Fruit fly (Drosophila melanogaster) whole organism, embryonic: Measurements from ENCODE around the gene tex.

Source experiments
- Atf6 ChIP-seq: fragments of 200-800 bp; sonication (Bioruptor generic); IDR thresholded peaks from 2 replicates; pipeline ENCODE4 v1.3.6; 2022; ENCODE audit warnings: missing biosample characterization, missing genetic modification characterization
- BtbVII ChIP-seq: fragments of 200-800 bp; sonication (Bioruptor generic); optimal IDR thresholded peaks from 3 replicates; lab custom pipeline; 2017; ENCODE audit warnings: missing biosample characterization, mild to moderate bottlenecking, missing genetic modification characterization
- CG10267 ChIP-seq: fragments of 200-800 bp; sonication (Bioruptor generic); optimal IDR thresholded peaks from 2 replicates; lab custom pipeline; 2018; ENCODE audit warnings: missing biosample characterization, mild to moderate bottlenecking, missing genetic modification characterization, moderate library complexity
- CG10274 ChIP-seq: fragments of 200-800 bp; sonication (Bioruptor generic); optimal IDR thresholded peaks from 3 replicates; lab custom pipeline; 2017; ENCODE audit warnings: missing biosample characterization, mild to moderate bottlenecking, missing genetic modification characterization
- CG10979 ChIP-seq: fragments of 200-800 bp; sonication (Bioruptor generic); optimal IDR thresholded peaks from 2 replicates; lab custom pipeline; 2018; ENCODE audit warnings: missing biosample characterization, mild to moderate bottlenecking, missing genetic modification characterization, moderate library complexity
- CG11247 ChIP-seq: fragments of 200-800 bp; sonication (Bioruptor generic); IDR thresholded peaks from 2 replicates; pipeline ENCODE4 v1.3.6; 2022; ENCODE audit warnings: missing biosample characterization, missing genetic modification characterization
- CG11504 ChIP-seq: fragments of 200-800 bp; sonication (Bioruptor generic); optimal IDR thresholded peaks from 3 replicates; lab custom pipeline; 2019; ENCODE audit warnings: missing biosample characterization, mild to moderate bottlenecking, missing genetic modification characterization, moderate library complexity
- CG12155 ChIP-seq: fragments of 200-800 bp; sonication (Bioruptor generic); optimal IDR thresholded peaks from 3 replicates; lab custom pipeline; 2016; ENCODE audit warnings: missing biosample characterization, missing genetic modification characterization
- CG12391 ChIP-seq: fragments of 200-800 bp; sonication (Bioruptor generic); optimal IDR thresholded peaks from 3 replicates; lab custom pipeline; 2018; ENCODE audit warnings: missing biosample characterization, mild to moderate bottlenecking, missing genetic modification characterization, moderate library complexity
- CG13123 ChIP-seq: fragments of 200-800 bp; sonication (Bioruptor generic); optimal IDR thresholded peaks from 2 replicates; lab custom pipeline; 2016; ENCODE audit warnings: missing biosample characterization, missing genetic modification characterization
- CG14710 ChIP-seq: fragments of 200-800 bp; sonication (Bioruptor generic); optimal IDR thresholded peaks from 3 replicates; lab custom pipeline; 2019; ENCODE audit warnings: missing biosample characterization, mild to moderate bottlenecking, missing genetic modification characterization, moderate library complexity
- CG15601 ChIP-seq: fragments of 200-800 bp; sonication (Bioruptor generic); optimal IDR thresholded peaks from 3 replicates; lab custom pipeline; 2019; ENCODE audit warnings: missing biosample characterization, mild to moderate bottlenecking, missing genetic modification characterization, moderate library complexity
- CG15696 ChIP-seq: fragments of 200-800 bp; sonication (Bioruptor generic); optimal IDR thresholded peaks from 2 replicates; lab custom pipeline; 2019; ENCODE audit warnings: missing biosample characterization, mild to moderate bottlenecking, missing genetic modification characterization, moderate library complexity
- CG2889 ChIP-seq: fragments of 200-800 bp; sonication (Bioruptor generic); IDR thresholded peaks from 3 replicates; pipeline ENCODE4 v1.3.6; 2022; ENCODE audit warnings: missing biosample characterization, missing genetic modification characterization
- CG31441 ChIP-seq: fragments of 200-800 bp; sonication (Bioruptor generic); IDR thresholded peaks from 2 replicates; pipeline ENCODE4 v1.3.6; 2022; ENCODE audit warnings: missing biosample characterization, missing genetic modification characterization
- CG34376 ChIP-seq: fragments of 200-800 bp; sonication (Bioruptor generic); optimal IDR thresholded peaks from 2 replicates; lab custom pipeline; 2018; ENCODE audit warnings: missing biosample characterization, mild to moderate bottlenecking, missing genetic modification characterization
- CG3847 ChIP-seq: fragments of 200-800 bp; sonication (Bioruptor generic); IDR thresholded peaks from 2 replicates; pipeline ENCODE4 v1.3.6; 2022; ENCODE audit warnings: missing biosample characterization, missing genetic modification characterization
- CG4424 ChIP-seq: fragments of 200-800 bp; sonication (Bioruptor generic); optimal IDR thresholded peaks from 3 replicates; lab custom pipeline; 2016; ENCODE audit warnings: missing biosample characterization, missing genetic modification characterization
- CG4820 ChIP-seq: fragments of 200-800 bp; sonication (Bioruptor generic); optimal IDR thresholded peaks from 3 replicates; lab custom pipeline; 2016; ENCODE audit warnings: missing biosample characterization, missing genetic modification characterization
- CG5953 ChIP-seq: fragments of 200-800 bp; sonication (Bioruptor generic); IDR thresholded peaks from 2 replicates; pipeline ENCODE4 v1.3.6; 2022; ENCODE audit warnings: missing biosample characterization, missing genetic modification characterization
- CG6272 ChIP-seq: fragments of 200-800 bp; sonication (Bioruptor generic); IDR thresholded peaks from 2 replicates; pipeline ENCODE4 v1.3.6; 2022; ENCODE audit warnings: missing biosample characterization, missing genetic modification characterization
- CG6689 ChIP-seq: fragments of 200-800 bp; sonication (Bioruptor generic); IDR thresholded peaks from 2 replicates; pipeline ENCODE4 v1.3.6; 2022; ENCODE audit warnings: missing biosample characterization, missing genetic modification characterization
- CG7839 ChIP-seq: fragments of 200-800 bp; sonication (Bioruptor generic); optimal IDR thresholded peaks from 3 replicates; lab custom pipeline; 2018; ENCODE audit warnings: missing biosample characterization, mild to moderate bottlenecking, missing genetic modification characterization, moderate library complexity
- CG7963 ChIP-seq: fragments of 200-800 bp; sonication (Bioruptor generic); IDR thresholded peaks from 3 replicates; pipeline ENCODE4 v1.3.6; 2022; ENCODE audit warnings: missing biosample characterization, missing genetic modification characterization; ENCODE audit not compliant: partially characterized antibody
- CG8388 ChIP-seq: fragments of 200-800 bp; sonication (Bioruptor generic); optimal IDR thresholded peaks from 2 replicates; lab custom pipeline; 2019; ENCODE audit warnings: missing biosample characterization, mild to moderate bottlenecking, missing genetic modification characterization, moderate library complexity
- CG8924 ChIP-seq: fragments of 200-800 bp; optimal IDR thresholded peaks from 3 replicates; lab custom pipeline; 2019; ENCODE audit warnings: missing biosample characterization, mild to moderate bottlenecking, missing genetic modification characterization, moderate library complexity
- CG9797 ChIP-seq: fragments of 200-800 bp; sonication (Bioruptor generic); optimal IDR thresholded peaks from 3 replicates; lab custom pipeline; 2018; ENCODE audit warnings: missing biosample characterization, mild to moderate bottlenecking, missing genetic modification characterization
- CoRest ChIP-seq: fragments of 200-800 bp; sonication (Bioruptor generic); optimal IDR thresholded peaks from 3 replicates; lab custom pipeline; 2018; ENCODE audit warnings: missing biosample characterization, mild to moderate bottlenecking, missing genetic modification characterization, moderate library complexity
- D19A ChIP-seq: fragments of 200-800 bp; optimal IDR thresholded peaks from 3 replicates; lab custom pipeline; 2019; ENCODE audit warnings: missing biosample characterization, mild to moderate bottlenecking, missing genetic modification characterization, moderate library complexity
- Doc2 ChIP-seq: fragments of 200-800 bp; sonication (Bioruptor generic); IDR thresholded peaks from 2 replicates; pipeline ENCODE4 v1.3.6; 2022; ENCODE audit warnings: missing biosample characterization, missing genetic modification characterization
- Drgx ChIP-seq: fragments of 200-800 bp; sonication (Bioruptor generic); IDR thresholded peaks from 2 replicates; pipeline ENCODE4 v1.3.6; 2022; ENCODE audit warnings: missing biosample characterization, missing genetic modification characterization
- E2f2 ChIP-seq: fragments of 200-800 bp; sonication (Bioruptor generic); IDR thresholded peaks from 2 replicates; pipeline ENCODE4 v1.3.6; 2022; ENCODE audit warnings: missing biosample characterization, missing genetic modification characterization
- MBD-R2 ChIP-seq: fragments of 200-800 bp; sonication (Bioruptor generic); IDR thresholded peaks from 2 replicates; pipeline ENCODE4 v1.3.6; 2022; ENCODE audit warnings: missing biosample characterization, missing genetic modification characterization
- Myb ChIP-seq: fragments of 200-800 bp; sonication (Bioruptor generic); optimal IDR thresholded peaks from 2 replicates; lab custom pipeline; 2016; ENCODE audit warnings: missing biosample characterization, missing genetic modification characterization
- NK7.1 ChIP-seq: fragments of 200-800 bp; sonication (Bioruptor generic); optimal IDR thresholded peaks from 3 replicates; lab custom pipeline; 2016; ENCODE audit warnings: missing biosample characterization, missing genetic modification characterization
- PHDP ChIP-seq: fragments of 200-800 bp; sonication (Bioruptor generic); optimal IDR thresholded peaks from 3 replicates; lab custom pipeline; 2018; ENCODE audit warnings: missing biosample characterization, mild to moderate bottlenecking, missing genetic modification characterization, moderate library complexity
- Ssrp ChIP-seq: fragments of 200-800 bp; sonication (Bioruptor generic); optimal IDR thresholded peaks from 2 replicates; lab custom pipeline; 2018; ENCODE audit warnings: missing biosample characterization, mild to moderate bottlenecking, missing genetic modification characterization, moderate library complexity
- bsh ChIP-seq, 2 experiments: fragments of 200-800 bp; sonication (Bioruptor generic); optimal IDR thresholded peaks; 2 replicates each; lab custom pipeline; 2017 to 2018; ENCODE audit warnings: mild to moderate bottlenecking in 2 of 2, missing biosample characterization in 2 of 2, missing genetic modification characterization in 2 of 2, moderate library complexity in 1 of 2
- dm ChIP-seq: fragments of 200-800 bp; sonication (Bioruptor generic); optimal IDR thresholded peaks from 3 replicates; lab custom pipeline; 2016; ENCODE audit warnings: missing biosample characterization, missing genetic modification characterization
- dpn ChIP-seq, 2 experiments: fragments of 200-800 bp; sonication (Bioruptor generic); optimal IDR thresholded peaks; 3 replicates each; lab custom pipeline; 2016; ENCODE audit warnings: missing biosample characterization in 2 of 2, missing genetic modification characterization in 2 of 2
- exex ChIP-seq: fragments of 200-800 bp; sonication (Bioruptor generic); optimal IDR thresholded peaks from 4 replicates; lab custom pipeline; 2018; ENCODE audit warnings: missing biosample characterization, mild to moderate bottlenecking, missing genetic modification characterization, moderate library complexity
- fd96Cb ChIP-seq: fragments of 200-800 bp; sonication (Bioruptor generic); optimal IDR thresholded peaks from 2 replicates; lab custom pipeline; 2018; ENCODE audit warnings: missing biosample characterization, mild to moderate bottlenecking, missing genetic modification characterization, moderate library complexity
- grau ChIP-seq: fragments of 200-800 bp; optimal IDR thresholded peaks from 3 replicates; lab custom pipeline; 2019; ENCODE audit warnings: missing biosample characterization, mild to moderate bottlenecking, missing genetic modification characterization, moderate library complexity
- her ChIP-seq: fragments of 200-800 bp; sonication (Bioruptor generic); optimal IDR thresholded peaks from 2 replicates; lab custom pipeline; 2016; ENCODE audit warnings: missing biosample characterization, missing genetic modification characterization
- maf-S ChIP-seq: fragments of 200-800 bp; sonication (Bioruptor generic); optimal IDR thresholded peaks from 2 replicates; lab custom pipeline; 2016; ENCODE audit warnings: missing biosample characterization, missing genetic modification characterization
- phol ChIP-seq: fragments of 200-800 bp; sonication (Bioruptor generic); optimal IDR thresholded peaks from 3 replicates; lab custom pipeline; 2018; ENCODE audit warnings: missing biosample characterization, mild to moderate bottlenecking, missing genetic modification characterization, moderate library complexity
- slbo ChIP-seq: fragments of 200-800 bp; sonication (Bioruptor generic); IDR thresholded peaks from 2 replicates; pipeline ENCODE4 v1.3.6; 2022; ENCODE audit warnings: missing biosample characterization, missing genetic modification characterization
- slou ChIP-seq: fragments of 200-800 bp; sonication (Bioruptor generic); optimal IDR thresholded peaks from 3 replicates; lab custom pipeline; 2016; ENCODE audit warnings: missing biosample characterization, missing genetic modification characterization
- sug ChIP-seq: fragments of 200-800 bp; optimal IDR thresholded peaks from 2 replicates; lab custom pipeline; 2019; ENCODE audit warnings: missing biosample characterization, mild to moderate bottlenecking, missing genetic modification characterization, moderate library complexity
- trem ChIP-seq: fragments of 200-800 bp; optimal IDR thresholded peaks from 3 replicates; lab custom pipeline; 2019; ENCODE audit warnings: missing biosample characterization, mild to moderate bottlenecking, missing genetic modification characterization, moderate library complexity
- zen ChIP-seq: fragments of 200-800 bp; sonication (Bioruptor generic); optimal IDR thresholded peaks from 3 replicates; lab custom pipeline; 2018; ENCODE audit warnings: missing biosample characterization, mild to moderate bottlenecking, missing genetic modification characterization, moderate library complexity

Gene tex

DNA sequence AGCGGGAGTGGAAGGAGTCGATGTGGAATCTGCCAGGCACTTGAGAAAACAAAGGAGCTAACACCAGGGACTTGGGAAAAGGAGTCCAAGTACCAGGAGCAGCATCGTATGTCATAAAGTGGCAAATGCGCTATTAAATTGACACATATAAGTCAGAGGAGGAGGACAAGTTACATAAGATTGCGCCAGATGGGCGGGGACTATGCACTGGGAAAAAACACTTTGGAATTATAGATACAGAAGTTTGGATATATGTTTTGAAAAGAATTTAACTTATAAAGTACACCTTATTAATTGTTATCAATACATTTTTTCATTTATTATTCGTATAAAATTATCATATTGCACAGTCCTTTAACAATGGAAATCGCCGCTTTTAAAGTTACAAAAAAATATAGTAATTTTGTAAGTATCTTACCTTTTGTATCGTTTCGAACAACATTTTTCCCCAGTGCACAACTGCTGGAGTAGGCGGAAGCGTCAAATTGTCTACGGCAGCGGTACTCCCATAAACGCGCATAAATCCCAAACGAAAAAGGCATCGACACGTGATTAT, 27.6 kb upstream of the tex start (continued):
- TF ChIP-seq CG8388 (GFP tag; lab: Kevin White, UChicago) (peak; percentile 6), CG9797 (GFP tag; lab: Kevin White, UChicago) (no peak), slbo (GFP tag; lab: Robert Waterston, UW) (no peak), bsh (GFP tag; optimal IDR thresholded peaks at IDR 0.05; lab: Kevin White, UChicago) (peak in 1 of 2 experiments; percentile 1), CG10274 (no peak), dpn (GFP tag; optimal IDR thresholded peaks at IDR 0.05; lab: Kevin White, UChicago) (no peak), NK7.1 (GFP tag; lab: Kevin White, UChicago) (no peak), CG34376 (no peak), CG5953 (GFP tag; lab: Robert Waterston, UW) (no peak), CG6689 (no peak), CG10267 (tag; lab: Kevin White, UChicago) (peak; percentile 45), CG15601 (tag; lab: Kevin White, UChicago) (no peak), CG11504 (tag; lab: Kevin White, UChicago) (no peak), sug (tag; lab: Kevin White, UChicago) (no peak), CG13123 (GFP tag; lab: Kevin White, UChicago) (no peak), PHDP (tag; lab: Kevin White, UChicago) (no peak), Ssrp (tag; lab: Kevin White, UChicago) (peak; percentile 30), Drgx (GFP tag; lab: Robert Waterston, UW) (no peak), Atf6 (GFP tag; lab: Robert Waterston, UW) (no peak), CG7963 (GFP tag; lab: Robert Waterston, UW) (no peak), zen (tag; lab: Kevin White, UChicago) (peak; percentile 15), exex (tag; lab: Kevin White, UChicago) (no peak), BtbVII (GFP tag; lab: Kevin White, UChicago) (no peak), E2f2 (no peak), her (GFP tag; lab: Kevin White, UChicago) (no peak), CoRest (peak; percentile 25), slou (no peak), CG4424 (GFP tag; lab: Kevin White, UChicago) (no peak), CG8924 (tag; lab: Kevin White, UChicago) (peak; percentile 23), CG6272 (GFP tag; lab: Robert Waterston, UW) (no peak), CG31441 (GFP tag; lab: Robert Waterston, UW) (0 out of 2 replicates have a peak, but pooled peaks have one; percentile 26), fd96Cb (tag; lab: Kevin White, UChicago) (peak; percentile 2), MBD-R2 (GFP tag; lab: Robert Waterston, UW) (no peak), CG14710 (tag; lab: Kevin White, UChicago) (peak; percentile 38), trem (tag; lab: Kevin White, UChicago) (peak; percentile 7), CG15696 (tag; lab: Kevin White, UChicago) (peak; percentile 84), phol (tag; lab: Kevin White, UChicago) (peak; percentile 36), CG10979 (tag; lab: Kevin White, UChicago) (peak; percentile 44), dm (GFP tag; lab: Kevin White, UChicago) (no peak), grau (tag; lab: Kevin White, UChicago) (peak; percentile 34), CG11247 (GFP tag; lab: Robert Waterston, UW) (no peak), CG2889 (no peak), CG12155 (no peak), CG3847 (GFP tag; lab: Robert Waterston, UW) (no peak), D19A (tag; lab: Kevin White, UChicago) (peak; percentile 17), CG7839 (tag; lab: Kevin White, UChicago) (peak; percentile 13), maf-S (no peak), CG4820 (GFP tag; lab: Kevin White, UChicago) (no peak), Myb (no peak), Doc2 (GFP tag; lab: Robert Waterston, UW) (no peak), CG12391 (peak; percentile 48)
